Fruit fly (Drosophila melanogaster) whole organism, pupa: Measurements from ENCODE around the gene ScpX.

Experiments used
- CG13204 ChIP-seq: fragments of 200-800 bp; sonication (Bioruptor generic); optimal IDR thresholded peaks from 2 replicates; lab custom pipeline; 2018; ENCODE audit warnings: missing biosample characterization, mild to moderate bottlenecking, missing genetic modification characterization, moderate library complexity
- CG15710 ChIP-seq: fragments of 200-800 bp; sonication (Bioruptor generic); optimal IDR thresholded peaks from 2 replicates; lab custom pipeline; 2018; ENCODE audit warnings: missing biosample characterization, mild to moderate bottlenecking, missing genetic modification characterization, moderate library complexity
- CG17806 ChIP-seq: fragments of 200-800 bp; sonication (Bioruptor generic); optimal IDR thresholded peaks from 2 replicates; lab custom pipeline; 2018; ENCODE audit warnings: missing biosample characterization, mild to moderate bottlenecking, missing genetic modification characterization, moderate library complexity
- CG32121 ChIP-seq: fragments of 200-800 bp; sonication (Bioruptor generic); IDR thresholded peaks from 2 replicates; pipeline ENCODE4 v1.3.6; 2022; ENCODE audit warnings: missing biosample characterization, missing genetic modification characterization
- CG34367 ChIP-seq: fragments of 200-800 bp; sonication (Bioruptor generic); optimal IDR thresholded peaks from 2 replicates; lab custom pipeline; 2018; ENCODE audit warnings: missing biosample characterization, mild to moderate bottlenecking, missing genetic modification characterization
- CG4496 ChIP-seq: fragments of 200-800 bp; sonication (Bioruptor generic); IDR thresholded peaks from 3 replicates; pipeline ENCODE4 v1.3.6; 2022; ENCODE audit warnings: missing biosample characterization, missing genetic modification characterization
- CG8159 ChIP-seq: fragments of 200-800 bp; sonication (Bioruptor generic); optimal IDR thresholded peaks from 3 replicates; lab custom pipeline; 2018; ENCODE audit warnings: missing biosample characterization, mild to moderate bottlenecking, missing genetic modification characterization, moderate library complexity
- CG8301 ChIP-seq: fragments of 200-800 bp; sonication (Bioruptor generic); optimal IDR thresholded peaks from 2 replicates; lab custom pipeline; 2018; ENCODE audit warnings: missing biosample characterization, mild to moderate bottlenecking, missing genetic modification characterization
- D1 ChIP-seq: fragments of 200-800 bp; sonication (Bioruptor generic); optimal IDR thresholded peaks from 2 replicates; lab custom pipeline; 2018; ENCODE audit warnings: missing biosample characterization, mild to moderate bottlenecking, missing genetic modification characterization, moderate library complexity
- Pif1A ChIP-seq: fragments of 200-800 bp; sonication (Bioruptor generic); optimal IDR thresholded peaks from 3 replicates; lab custom pipeline; 2016; ENCODE audit warnings: missing biosample characterization, missing genetic modification characterization

DNA sequence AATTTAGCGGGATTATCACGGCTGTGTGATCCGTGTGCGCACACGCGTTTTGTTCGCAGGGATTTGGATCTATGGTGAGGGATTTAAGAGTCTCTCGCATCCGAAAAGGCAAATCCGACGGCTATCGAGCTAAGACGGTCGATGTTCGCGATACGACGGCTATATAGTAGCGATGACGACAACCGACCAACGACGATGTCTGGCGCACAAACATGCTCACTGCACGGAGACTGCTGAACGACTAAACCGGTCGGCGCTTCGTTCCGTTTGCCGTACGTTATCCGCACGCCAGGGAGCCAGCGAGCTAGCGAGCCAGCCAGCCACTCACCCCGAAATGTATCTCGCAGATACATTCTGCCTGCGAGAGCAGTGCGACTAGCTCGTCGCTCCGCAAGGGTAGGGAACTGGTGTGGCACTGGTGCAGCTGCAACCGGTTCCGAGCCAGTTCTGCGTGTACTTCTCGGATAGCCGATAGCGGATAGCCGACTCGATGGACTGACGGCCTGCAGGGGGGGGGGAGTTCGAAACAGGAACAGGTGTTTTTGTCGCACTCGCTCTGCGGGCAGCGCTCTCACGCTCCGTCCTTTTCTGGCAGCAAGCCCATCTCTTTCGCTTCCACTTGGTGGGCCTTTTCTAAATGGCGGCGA, 50.1 kb downstream of the ScpX start, which contains the start of gene tup:
- no peak for TF ChIP-seq CG17806 (tag; lab: Kevin White, UChicago)
- peak; percentile 51 for TF ChIP-seq CG13204 (GFP tag; lab: Kevin White, UChicago)
- peak; percentile 67; the same call in 2 of the 3 replicates for TF ChIP-seq CG4496 (GFP tag; lab: Robert Waterston, UW)
- TF ChIP-seq CG34367 (tag; lab: Kevin White, UChicago) = no peak
- peak; percentile 33; the same call in 1 of the 2 replicates for TF ChIP-seq CG32121 (GFP tag; lab: Robert Waterston, UW)
- TF ChIP-seq CG15710 (tag; lab: Kevin White, UChicago) = no peak
- TF ChIP-seq Pif1A = peak; percentile 16
- TF ChIP-seq D1 = peak; percentile 7
- TF ChIP-seq CG8159 = no peak
- no peak for TF ChIP-seq CG8301
